Fruit fly (Drosophila melanogaster) whole organism, embryonic: ENCODE results near the gene Nse4.

Experiments
- Aef1 ChIP-seq: fragments of 200-800 bp; sonication (Bioruptor generic); IDR thresholded peaks from 3 replicates; pipeline ENCODE4 v1.3.6; 2022; ENCODE audit warnings: missing biosample characterization, missing genetic modification characterization
- Bgb ChIP-seq: fragments of 200-800 bp; sonication (Bioruptor generic); IDR thresholded peaks from 2 replicates; pipeline ENCODE4 v1.3.6; 2022; ENCODE audit warnings: missing biosample characterization, missing genetic modification characterization; ENCODE audit not compliant: partially characterized antibody
- CG10147 ChIP-seq: fragments of 200-800 bp; sonication (Bioruptor generic); optimal IDR thresholded peaks from 2 replicates; lab custom pipeline; 2019; ENCODE audit warnings: missing biosample characterization, mild to moderate bottlenecking, missing genetic modification characterization, moderate library complexity
- CG10431 ChIP-seq: fragments of 200-800 bp; sonication (Bioruptor generic); optimal IDR thresholded peaks from 3 replicates; lab custom pipeline; 2018; ENCODE audit warnings: missing biosample characterization, mild to moderate bottlenecking, missing genetic modification characterization
- CG10979 ChIP-seq: fragments of 200-800 bp; sonication (Bioruptor generic); optimal IDR thresholded peaks from 2 replicates; lab custom pipeline; 2018; ENCODE audit warnings: missing biosample characterization, mild to moderate bottlenecking, missing genetic modification characterization, moderate library complexity
- CG11247 ChIP-seq: fragments of 200-800 bp; sonication (Bioruptor generic); IDR thresholded peaks from 2 replicates; pipeline ENCODE4 v1.3.6; 2022; ENCODE audit warnings: missing biosample characterization, missing genetic modification characterization
- CG12071 ChIP-seq: fragments of 200-800 bp; sonication (Bioruptor generic); optimal IDR thresholded peaks from 3 replicates; lab custom pipeline; 2018; ENCODE audit warnings: missing biosample characterization, mild to moderate bottlenecking, missing genetic modification characterization
- CG13287 ChIP-seq: fragments of 200-800 bp; sonication (Bioruptor generic); IDR thresholded peaks from 2 replicates; pipeline ENCODE4 v1.3.6; 2022; ENCODE audit warnings: missing biosample characterization, missing genetic modification characterization; ENCODE audit not compliant: partially characterized antibody
- CG14710 ChIP-seq: fragments of 200-800 bp; sonication (Bioruptor generic); optimal IDR thresholded peaks from 3 replicates; lab custom pipeline; 2019; ENCODE audit warnings: missing biosample characterization, mild to moderate bottlenecking, missing genetic modification characterization, moderate library complexity
- CG14860 ChIP-seq: fragments of 200-800 bp; sonication (Bioruptor generic); IDR thresholded peaks from 3 replicates; pipeline ENCODE4 v1.3.6; 2022; ENCODE audit warnings: missing biosample characterization, missing genetic modification characterization; ENCODE audit not compliant: partially characterized antibody
- CG16813 ChIP-seq: fragments of 200-800 bp; sonication (Bioruptor generic); IDR thresholded peaks from 3 replicates; pipeline ENCODE4 v1.3.6; 2022; ENCODE audit warnings: missing biosample characterization, missing genetic modification characterization; ENCODE audit not compliant: partially characterized antibody
- CG18764 ChIP-seq: fragments of 200-800 bp; sonication (Bioruptor generic); optimal IDR thresholded peaks from 3 replicates; lab custom pipeline; 2016; ENCODE audit warnings: missing biosample characterization, missing genetic modification characterization
- CG3281 ChIP-seq: fragments of 200-800 bp; sonication (Bioruptor generic); optimal IDR thresholded peaks from 3 replicates; lab custom pipeline; 2017; ENCODE audit warnings: missing biosample characterization, mild to moderate bottlenecking, missing genetic modification characterization
- CG4617 ChIP-seq: fragments of 200-800 bp; sonication (Bioruptor generic); optimal IDR thresholded peaks from 3 replicates; lab custom pipeline; 2016; ENCODE audit warnings: missing biosample characterization, missing genetic modification characterization, borderline replicate concordance
- CG7963 ChIP-seq: fragments of 200-800 bp; sonication (Bioruptor generic); IDR thresholded peaks from 3 replicates; pipeline ENCODE4 v1.3.6; 2022; ENCODE audit warnings: missing biosample characterization, missing genetic modification characterization; ENCODE audit not compliant: partially characterized antibody
- CG8924 ChIP-seq: fragments of 200-800 bp; optimal IDR thresholded peaks from 3 replicates; lab custom pipeline; 2019; ENCODE audit warnings: missing biosample characterization, mild to moderate bottlenecking, missing genetic modification characterization, moderate library complexity
- CG9727 ChIP-seq: fragments of 200-800 bp; sonication (Bioruptor generic); optimal IDR thresholded peaks from 3 replicates; lab custom pipeline; 2017; ENCODE audit warnings: missing biosample characterization, mild to moderate bottlenecking, missing genetic modification characterization
- D19A ChIP-seq: fragments of 200-800 bp; optimal IDR thresholded peaks from 3 replicates; lab custom pipeline; 2019; ENCODE audit warnings: missing biosample characterization, mild to moderate bottlenecking, missing genetic modification characterization, moderate library complexity
- Dll ChIP-seq: fragments of 200-800 bp; sonication (Bioruptor generic); IDR thresholded peaks from 4 replicates; pipeline ENCODE4 v1.3.6; 2022; ENCODE audit warnings: missing biosample characterization, missing genetic modification characterization; ENCODE audit not compliant: partially characterized antibody
- Doc3 ChIP-seq: fragments of 200-800 bp; sonication (Bioruptor generic); IDR thresholded peaks from 3 replicates; pipeline ENCODE4 v1.3.6; 2022; ENCODE audit warnings: missing biosample characterization, missing genetic modification characterization; ENCODE audit not compliant: partially characterized antibody
- Dp ChIP-seq: fragments of 200-800 bp; sonication (Bioruptor generic); optimal IDR thresholded peaks from 2 replicates; lab custom pipeline; 2018; ENCODE audit warnings: missing biosample characterization, mild to moderate bottlenecking, missing genetic modification characterization, moderate library complexity
- Dref ChIP-seq: fragments of 200-800 bp; sonication (Bioruptor generic); IDR thresholded peaks from 2 replicates; pipeline ENCODE4 v1.3.6; 2022; ENCODE audit warnings: missing biosample characterization, missing genetic modification characterization
- E2f2 ChIP-seq: fragments of 200-800 bp; sonication (Bioruptor generic); IDR thresholded peaks from 2 replicates; pipeline ENCODE4 v1.3.6; 2022; ENCODE audit warnings: missing biosample characterization, missing genetic modification characterization
- Fer1 ChIP-seq: fragments of 200-800 bp; sonication (Bioruptor generic); optimal IDR thresholded peaks from 2 replicates; lab custom pipeline; 2017; ENCODE audit warnings: missing biosample characterization, mild to moderate bottlenecking, missing genetic modification characterization
- H15 ChIP-seq: fragments of 200-800 bp; sonication (Bioruptor generic); IDR thresholded peaks from 3 replicates; pipeline ENCODE4 v1.3.6; 2022; ENCODE audit warnings: missing biosample characterization, missing genetic modification characterization
- HmgZ ChIP-seq: fragments of 200-800 bp; sonication (Bioruptor generic); optimal IDR thresholded peaks from 2 replicates; lab custom pipeline; 2018; ENCODE audit warnings: missing biosample characterization, mild to moderate bottlenecking, missing genetic modification characterization
- MESR4 ChIP-seq: fragments of 200-800 bp; sonication (Bioruptor generic); optimal IDR thresholded peaks from 2 replicates; lab custom pipeline; 2018; ENCODE audit warnings: missing biosample characterization, mild to moderate bottlenecking, missing genetic modification characterization, moderate library complexity
- Nf-YA ChIP-seq: fragments of 200-800 bp; sonication (Bioruptor generic); IDR thresholded peaks from 2 replicates; pipeline ENCODE4 v1.3.6; 2022; ENCODE audit warnings: missing biosample characterization, missing genetic modification characterization
- Opbp ChIP-seq: fragments of 200-800 bp; sonication (Bioruptor generic); IDR thresholded peaks from 3 replicates; pipeline ENCODE4 v1.3.6; 2022; ENCODE audit warnings: missing biosample characterization, missing genetic modification characterization; ENCODE audit not compliant: partially characterized antibody
- Poxn ChIP-seq: fragments of 200-800 bp; sonication (Bioruptor generic); IDR thresholded peaks from 2 replicates; pipeline ENCODE4 v1.3.6; 2022; ENCODE audit warnings: missing biosample characterization, missing genetic modification characterization
- Six4 ChIP-seq: fragments of 200-800 bp; sonication (Bioruptor generic); optimal IDR thresholded peaks from 2 replicates; lab custom pipeline; 2016; ENCODE audit warnings: missing biosample characterization, missing genetic modification characterization
- Sry-β ChIP-seq: fragments of 200-800 bp; sonication (Bioruptor generic); optimal IDR thresholded peaks from 2 replicates; lab custom pipeline; 2018; ENCODE audit warnings: missing biosample characterization, mild to moderate bottlenecking, missing genetic modification characterization, moderate library complexity
- Sry-δ ChIP-seq: fragments of 200-800 bp; sonication (Bioruptor generic); optimal IDR thresholded peaks from 2 replicates; lab custom pipeline; 2016; ENCODE audit warnings: missing biosample characterization, missing genetic modification characterization
- Stat92E ChIP-seq, 3 experiments: fragments of >200 bp in 2 of 3; fragments of 200-800 bp in 1 of 3; sonication (Bioruptor generic) in 1 of 3; optimal IDR thresholded peaks; 2 replicates each; lab custom pipeline; 2017 to 2019; ENCODE audit warnings: missing biosample characterization in 3 of 3, missing genetic modification characterization in 3 of 3, mild to moderate bottlenecking in 1 of 3, moderate library complexity in 1 of 3
- ap ChIP-seq: fragments of 200-800 bp; sonication (Bioruptor generic); IDR thresholded peaks from 2 replicates; pipeline ENCODE4 v1.3.6; 2022; ENCODE audit warnings: missing biosample characterization, missing genetic modification characterization
- gsb ChIP-seq: fragments of 200-800 bp; sonication (Bioruptor generic); IDR thresholded peaks from 2 replicates; pipeline ENCODE4 v1.3.6; 2022; ENCODE audit warnings: missing biosample characterization, missing genetic modification characterization
- hb ChIP-seq: fragments of 200-800 bp; sonication (Bioruptor generic); IDR thresholded peaks from 3 replicates; pipeline ENCODE4 v1.3.6; 2022; ENCODE audit warnings: missing biosample characterization, missing genetic modification characterization; ENCODE audit not compliant: partially characterized antibody
- hbn ChIP-seq: fragments of 200-800 bp; sonication (Bioruptor generic); IDR thresholded peaks from 2 replicates; pipeline ENCODE4 v1.3.6; 2022; ENCODE audit warnings: missing biosample characterization, missing genetic modification characterization; ENCODE audit not compliant: partially characterized antibody
- knrl ChIP-seq: fragments of 200-800 bp; sonication (Bioruptor generic); IDR thresholded peaks from 3 replicates; pipeline ENCODE4 v1.3.6; 2022; ENCODE audit warnings: missing biosample characterization, missing genetic modification characterization; ENCODE audit not compliant: partially characterized antibody
- mld ChIP-seq: fragments of 200-800 bp; sonication (Bioruptor generic); IDR thresholded peaks from 3 replicates; pipeline ENCODE4 v1.3.6; 2022; ENCODE audit warnings: missing biosample characterization, missing genetic modification characterization; ENCODE audit not compliant: partially characterized antibody
- pb ChIP-seq: fragments of 200-800 bp; sonication (Bioruptor generic); optimal IDR thresholded peaks from 3 replicates; lab custom pipeline; 2016; ENCODE audit warnings: missing biosample characterization, missing genetic modification characterization
- pzg ChIP-seq: fragments of 200-800 bp; sonication (Bioruptor generic); optimal IDR thresholded peaks from 3 replicates; lab custom pipeline; 2018; ENCODE audit warnings: missing biosample characterization, mild to moderate bottlenecking, missing genetic modification characterization, moderate library complexity
- rib ChIP-seq: fragments of 200-800 bp; sonication (Bioruptor generic); IDR thresholded peaks from 2 replicates; pipeline ENCODE4 v1.3.6; 2022; ENCODE audit warnings: missing biosample characterization, missing genetic modification characterization
- slou ChIP-seq: fragments of 200-800 bp; sonication (Bioruptor generic); optimal IDR thresholded peaks from 3 replicates; lab custom pipeline; 2016; ENCODE audit warnings: missing biosample characterization, missing genetic modification characterization
- sna ChIP-seq: fragments of 200-800 bp; sonication (Bioruptor generic); IDR thresholded peaks from 2 replicates; pipeline ENCODE4 v1.3.6; 2022; ENCODE audit warnings: missing biosample characterization, missing genetic modification characterization; ENCODE audit not compliant: partially characterized antibody
- unc-4 ChIP-seq: fragments of 200-800 bp; sonication (Bioruptor generic); IDR thresholded peaks from 2 replicates; pipeline ENCODE4 v1.3.6; 2022; ENCODE audit warnings: missing biosample characterization, missing genetic modification characterization; ENCODE audit not compliant: partially characterized antibody
- vnd ChIP-seq: fragments of 200-800 bp; sonication (Bioruptor generic); IDR thresholded peaks from 3 replicates; pipeline ENCODE4 v1.3.6; 2022; ENCODE audit warnings: missing biosample characterization, missing genetic modification characterization; ENCODE audit not compliant: partially characterized antibody

The Nse4 gene

DNA sequence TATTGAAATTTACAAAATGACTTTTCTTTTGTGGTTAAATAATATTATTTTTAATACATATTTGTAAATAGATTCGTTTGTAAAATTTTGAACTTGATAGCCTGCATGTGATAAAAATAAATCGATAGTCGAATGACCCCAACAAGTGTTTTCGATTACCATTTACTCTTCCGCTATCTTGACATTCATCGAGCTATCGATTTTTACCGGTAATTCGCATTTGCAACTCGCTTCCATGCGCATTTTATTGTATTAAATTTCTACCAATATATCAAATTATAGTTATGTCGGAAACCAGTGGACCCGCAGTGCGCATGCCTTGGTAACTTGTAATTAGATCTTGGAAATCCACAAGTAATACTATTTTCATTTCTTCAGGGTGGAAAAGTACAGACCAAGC is 20.3 kb upstream of the Nse4 start, which contains the start of gene RfC3 (continued):
- TF ChIP-seq unc-4 = peak; percentile 75
- no peak for TF ChIP-seq Six4 (GFP tag; lab: Kevin White, UChicago)
- TF ChIP-seq HmgZ = no peak
- peak; percentile 90 for TF ChIP-seq E2f2
- peak; percentile 94 for TF ChIP-seq CG7963 (GFP tag; lab: Robert Waterston, UW)
- no peak for TF ChIP-seq CG18764 (GFP tag; lab: Kevin White, UChicago)
- TF ChIP-seq Dll (GFP tag; lab: Robert Waterston, UW) = peak; percentile 85
- TF ChIP-seq CG4617 = no peak
- peak; percentile 87 for TF ChIP-seq vnd
- TF ChIP-seq Dref (GFP tag; lab: Robert Waterston, UW) = peak; percentile 95
- TF ChIP-seq CG13287 (GFP tag; lab: Robert Waterston, UW) = peak; percentile 92
- peak; percentile 91 for TF ChIP-seq CG14860 (GFP tag; lab: Robert Waterston, UW)
- TF ChIP-seq gsb (GFP tag; lab: Robert Waterston, UW) = no peak
- TF ChIP-seq Opbp = peak; percentile 73; the same call in 2 of the 3 replicates
- TF ChIP-seq knrl = peak; percentile 59; the same call in 2 of the 3 replicates
- no peak for TF ChIP-seq Poxn (GFP tag; lab: Robert Waterston, UW)
- TF ChIP-seq hbn (GFP tag; lab: Robert Waterston, UW) = peak; percentile 79
- TF ChIP-seq CG3281 (GFP tag; lab: Kevin White, UChicago) = no peak
- TF ChIP-seq sna (GFP tag; lab: Robert Waterston, UW) = peak; percentile 79
- TF ChIP-seq mld (GFP tag; lab: Robert Waterston, UW) = peak; percentile 94
- TF ChIP-seq Doc3 = peak; percentile 75
- TF ChIP-seq pb = no peak
- peak; percentile 83 for TF ChIP-seq Bgb (GFP tag; lab: Robert Waterston, UW)
- peak; percentile 31 for TF ChIP-seq Sry-δ (GFP tag; lab: Kevin White, UChicago)
- TF ChIP-seq CG16813 (GFP tag; lab: Robert Waterston, UW) = peak; percentile 72; the same call in 2 of the 3 replicates
- 0 out of 2 replicates have a peak, but pooled peaks have one; percentile 11 for TF ChIP-seq rib (GFP tag; lab: Robert Waterston, UW)
- no peak for TF ChIP-seq Sry-β
- TF ChIP-seq Dp (GFP tag; lab: Kevin White, UChicago) = peak; percentile 92
- peak; percentile 64 for TF ChIP-seq pzg
- peak; percentile 80 for TF ChIP-seq hb (GFP tag; lab: Robert Waterston, UW)
- TF ChIP-seq, all 482 proteins: peak for 54

DNA sequence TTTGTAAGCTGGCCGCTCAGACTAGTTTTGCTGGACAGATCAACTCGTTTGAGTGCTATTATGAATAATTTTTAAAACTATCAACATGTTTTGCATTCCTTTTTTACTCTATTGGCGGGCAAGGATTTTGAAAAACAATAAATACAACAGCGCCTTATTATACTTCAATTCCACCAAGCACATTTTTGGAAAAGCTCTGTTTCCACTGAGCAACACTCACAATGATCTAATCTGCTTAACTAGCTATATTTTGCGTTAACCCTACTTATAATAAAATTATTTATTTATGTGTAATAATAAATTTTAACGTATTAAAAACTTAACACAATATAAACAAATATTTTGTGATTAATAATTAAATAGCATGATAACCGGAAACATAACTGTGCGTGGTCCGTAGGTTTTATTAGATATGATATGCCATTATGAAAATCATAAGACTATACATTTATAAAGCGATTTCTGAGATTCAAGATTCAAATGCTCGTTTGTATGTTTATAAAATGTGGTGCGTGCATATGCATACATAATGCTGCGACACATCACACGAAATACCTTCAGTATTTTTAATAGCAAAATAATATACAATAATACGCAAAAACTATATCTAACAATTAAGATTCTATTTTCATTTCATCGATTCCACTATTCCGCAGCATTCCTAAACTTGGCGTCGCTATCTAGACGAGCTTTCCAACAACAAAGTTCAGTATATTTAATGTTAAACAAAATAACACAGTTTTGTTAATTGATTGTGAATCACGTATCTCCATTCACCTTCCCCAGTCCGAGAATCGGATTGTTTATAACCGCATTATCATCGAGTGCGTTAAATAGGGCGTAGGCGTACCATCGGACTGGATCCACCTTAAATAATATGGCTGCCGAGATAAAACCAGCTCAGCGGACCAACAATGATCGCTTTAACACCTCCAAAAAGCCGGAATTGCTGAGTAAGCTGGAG is 16.3 kb upstream of the Nse4 start, which contains the start of the genes pie and Wdfy2:
pie (minus strand) TSS at position 138 of the 964 bp plus-strand sequence.
Wdfy2 (plus strand) TSS at position 649 of the 964 bp plus-strand sequence.
- no peak for TF ChIP-seq pb
- no peak for TF ChIP-seq H15 (GFP tag; lab: Robert Waterston, UW)
- TF ChIP-seq MESR4 (GFP tag; lab: Kevin White, UChicago) = peak; percentile 67
- no peak for TF ChIP-seq CG10147 (GFP tag; lab: Kevin White, UChicago)
- TF ChIP-seq CG12071 = no peak
- no peak for TF ChIP-seq CG11247 (GFP tag; lab: Robert Waterston, UW)
- no peak for TF ChIP-seq CG9727
- TF ChIP-seq CG14710 (tag; lab: Kevin White, UChicago) = peak; percentile 39
- peak; percentile 36 for TF ChIP-seq Sry-β
- TF ChIP-seq CG4617 = peak; percentile 29
- peak; percentile 29; the same call in 1 of the 3 replicates for TF ChIP-seq Aef1 (GFP tag; lab: Robert Waterston, UW)
- no peak for TF ChIP-seq D19A (tag; lab: Kevin White, UChicago)
- no peak for TF ChIP-seq CG10979
- TF ChIP-seq CG10431 = no peak
- TF ChIP-seq CG8924 (tag; lab: Kevin White, UChicago) = peak; percentile 10
- no peak for TF ChIP-seq slou
- no peak for TF ChIP-seq Nf-YA (GFP tag; lab: Robert Waterston, UW)
- no peak for TF ChIP-seq Stat92E (GFP tag; optimal IDR thresholded peaks at IDR 0.05; lab: Kevin White, UChicago)
- TF ChIP-seq ap = no peak
- TF ChIP-seq Fer1 (GFP tag; lab: Kevin White, UChicago) = no peak
